Worm (Caenorhabditis elegans) whole organism, L3 larva: ENCODE results near the gene C40A11.8.

Experiments
- R02D3.7 ChIP-seq: fragments of 150-350 bp; optimal IDR thresholded peaks from 2 replicates; lab custom pipeline; 2014; ENCODE audit warnings: missing biosample characterization, missing genetic modification characterization
- ZK546.5 ChIP-seq: sonication (generic microtip); optimal IDR thresholded peaks from 2 replicates; lab custom pipeline; 2017; ENCODE audit warnings: missing biosample characterization, missing genetic modification characterization
- aly-2 ChIP-seq: fragments of 150-350 bp; optimal IDR thresholded peaks from 2 replicates; lab custom pipeline; 2014; ENCODE audit warnings: missing biosample characterization, missing genetic modification characterization
- ama-1 ChIP-seq: fragments of 150-350 bp; optimal IDR thresholded peaks from 2 replicates; lab custom pipeline; 2018
- ceh-16 ChIP-seq: sonication (generic microtip); optimal IDR thresholded peaks from 2 replicates; lab custom pipeline; 2017; ENCODE audit warnings: missing biosample characterization, missing genetic modification characterization
- ceh-28 ChIP-seq: fragments of 150-350 bp; optimal IDR thresholded peaks from 2 replicates; lab custom pipeline; 2014; ENCODE audit warnings: missing biosample characterization, missing genetic modification reagents, missing genetic modification characterization
- ceh-82 ChIP-seq: fragments of 150-350 bp; optimal IDR thresholded peaks from 2 replicates; lab custom pipeline; 2014; ENCODE audit warnings: missing biosample characterization, missing genetic modification characterization
- daf-12 ChIP-seq: fragments of 150-350 bp; optimal IDR thresholded peaks from 2 replicates; lab custom pipeline; 2014; ENCODE audit warnings: missing biosample characterization, missing genetic modification reagents, missing genetic modification characterization
- egl-27 ChIP-seq: sonication (generic microtip); optimal IDR thresholded peaks from 4 replicates; lab custom pipeline; 2017; ENCODE audit warnings: missing biosample characterization, missing genetic modification reagents, missing genetic modification characterization
- elt-1 ChIP-seq: fragments of 150-350 bp; optimal IDR thresholded peaks from 2 replicates; lab custom pipeline; 2014; ENCODE audit warnings: missing biosample characterization, missing genetic modification characterization
- elt-2 ChIP-seq: sonication (generic microtip); optimal IDR thresholded peaks from 2 replicates; lab custom pipeline; 2016; ENCODE audit warnings: missing genetic modification reagents, mild to moderate bottlenecking, missing genetic modification characterization, missing compliant biosample characterization
- eor-1 ChIP-seq, 2 experiments: fragments of 150-350 bp; optimal IDR thresholded peaks; 2 replicates each; lab custom pipeline; 2014 to 2018; ENCODE audit warnings: missing biosample characterization in 2 of 2, missing genetic modification characterization in 2 of 2
- fkh-10 ChIP-seq: sonication (generic microtip); optimal IDR thresholded peaks from 2 replicates; lab custom pipeline; 2017; ENCODE audit warnings: missing biosample characterization, missing genetic modification reagents, missing genetic modification characterization
- fos-1 ChIP-seq: fragments of 150-350 bp; optimal IDR thresholded peaks from 2 replicates; lab custom pipeline; 2014; ENCODE audit warnings: missing biosample characterization, missing genetic modification characterization
- jun-1 ChIP-seq: fragments of 150-350 bp; optimal IDR thresholded peaks from 2 replicates; lab custom pipeline; 2014; ENCODE audit warnings: missing biosample characterization, missing genetic modification reagents, missing genetic modification characterization
- lin-15B ChIP-seq: fragments of 150-350 bp; optimal IDR thresholded peaks from 2 replicates; lab custom pipeline; 2014; ENCODE audit warnings: missing biosample characterization, missing genetic modification characterization
- lsy-12 ChIP-seq: sonication (generic microtip); optimal IDR thresholded peaks from 2 replicates; lab custom pipeline; 2016; ENCODE audit warnings: mild to moderate bottlenecking, missing genetic modification characterization, missing compliant biosample characterization
- mdl-1 ChIP-seq: fragments of 150-350 bp; optimal IDR thresholded peaks from 2 replicates; lab custom pipeline; 2014; ENCODE audit warnings: missing biosample characterization, missing genetic modification characterization
- mml-1 ChIP-seq: fragments of 150-350 bp; sonication (generic microtip); optimal IDR thresholded peaks from 3 replicates; lab custom pipeline; 2014; ENCODE audit warnings: missing biosample characterization, missing genetic modification characterization
- nfya-1 ChIP-seq: sonication (generic microtip); optimal IDR thresholded peaks from 2 replicates; lab custom pipeline; 2017; ENCODE audit warnings: missing genetic modification characterization, mild to moderate bottlenecking, missing compliant biosample characterization, antibody characterized with exemption, moderate library complexity; ENCODE audit not compliant: insufficient read depth
- nhr-11 ChIP-seq: fragments of 150-350 bp; optimal IDR thresholded peaks from 2 replicates; lab custom pipeline; 2014; ENCODE audit warnings: missing biosample characterization, missing genetic modification characterization
- nhr-23 ChIP-seq: fragments of 150-350 bp; optimal IDR thresholded peaks from 2 replicates; lab custom pipeline; 2014; ENCODE audit warnings: missing biosample characterization, missing genetic modification reagents, missing genetic modification characterization
- nhr-25 ChIP-seq: sonication (generic microtip); optimal IDR thresholded peaks from 2 replicates; lab custom pipeline; 2017; ENCODE audit warnings: missing biosample characterization, missing genetic modification characterization
- nhr-28 ChIP-seq: fragments of 150-350 bp; optimal IDR thresholded peaks from 2 replicates; lab custom pipeline; 2014; ENCODE audit warnings: missing biosample characterization, missing genetic modification characterization
- nhr-43 ChIP-seq: sonication (generic microtip); optimal IDR thresholded peaks from 2 replicates; lab custom pipeline; 2016; ENCODE audit warnings: mild to moderate bottlenecking, missing genetic modification characterization, missing compliant biosample characterization; ENCODE audit not compliant: poor library complexity, severe bottlenecking
- nhr-76 ChIP-seq: fragments of 150-350 bp; sonication (generic microtip); optimal IDR thresholded peaks from 5 replicates; lab custom pipeline; 2014; ENCODE audit warnings: missing biosample characterization, missing genetic modification characterization
- nhr-77 ChIP-seq: fragments of 150-350 bp; optimal IDR thresholded peaks from 2 replicates; lab custom pipeline; 2014; ENCODE audit warnings: missing biosample characterization, missing genetic modification characterization
- pha-4 ChIP-seq: fragments of 150-350 bp; optimal IDR thresholded peaks from 2 replicates; lab custom pipeline; 2014; ENCODE audit warnings: missing biosample characterization, missing genetic modification reagents, missing genetic modification characterization
- pqm-1 ChIP-seq: fragments of 150-350 bp; optimal IDR thresholded peaks from 2 replicates; lab custom pipeline; 2017; ENCODE audit warnings: missing biosample characterization, missing genetic modification characterization, inconsistent platforms
- skn-1 ChIP-seq: fragments of 150-350 bp; optimal IDR thresholded peaks from 2 replicates; lab custom pipeline; 2014; ENCODE audit warnings: missing biosample characterization, missing genetic modification characterization
- tbx-2 ChIP-seq: sonication (generic microtip); optimal IDR thresholded peaks from 2 replicates; lab custom pipeline; 2016; ENCODE audit warnings: mild to moderate bottlenecking, missing genetic modification characterization, missing compliant biosample characterization
- unc-39 ChIP-seq: sonication (generic microtip); optimal IDR thresholded peaks from 4 replicates; lab custom pipeline; 2017; ENCODE audit warnings: missing biosample characterization, missing genetic modification characterization
- zag-1 ChIP-seq: fragments of 150-350 bp; optimal IDR thresholded peaks from 2 replicates; lab custom pipeline; 2014; ENCODE audit warnings: missing biosample characterization, missing genetic modification characterization
- ztf-11 ChIP-seq: fragments of 150-350 bp; optimal IDR thresholded peaks from 2 replicates; lab custom pipeline; 2014; ENCODE audit warnings: missing biosample characterization, missing genetic modification characterization

Gene C40A11.8

DNA sequence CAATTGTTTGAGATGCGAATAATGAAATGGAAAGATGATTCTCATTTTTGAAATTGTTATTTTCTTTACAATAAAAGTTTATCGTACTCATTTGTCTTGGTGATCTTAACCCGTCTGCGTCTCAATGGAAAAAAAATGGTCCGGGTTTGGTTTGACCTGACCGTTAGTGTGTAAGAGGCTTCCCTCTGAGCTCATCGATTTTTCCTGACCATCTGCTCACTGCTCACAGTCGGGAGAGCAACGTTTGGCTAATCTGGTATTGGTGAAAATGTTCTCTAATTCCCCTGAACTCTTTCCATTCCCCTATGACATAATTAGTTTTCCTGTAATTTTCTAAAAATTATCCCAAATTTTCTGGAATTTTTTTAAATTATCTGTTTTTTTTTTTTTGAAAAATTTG lies 11.8 kb downstream of the C40A11.8 start:
- no peak for TF ChIP-seq nhr-76 (tag; lab: Kevin White, UChicago)
- TF ChIP-seq R02D3.7, result no peak
- TF ChIP-seq fos-1, result no peak
- TF ChIP-seq nhr-43 (tag; lab: Kevin White, UChicago), result no peak
- no peak for TF ChIP-seq mdl-1
- TF ChIP-seq pqm-1 (tag; lab: Kevin White, UChicago), result no peak
- TF ChIP-seq zag-1 (tag; lab: Kevin White, UChicago), result no peak
- no peak for TF ChIP-seq pha-4 (tag; lab: Kevin White, UChicago)

DNA sequence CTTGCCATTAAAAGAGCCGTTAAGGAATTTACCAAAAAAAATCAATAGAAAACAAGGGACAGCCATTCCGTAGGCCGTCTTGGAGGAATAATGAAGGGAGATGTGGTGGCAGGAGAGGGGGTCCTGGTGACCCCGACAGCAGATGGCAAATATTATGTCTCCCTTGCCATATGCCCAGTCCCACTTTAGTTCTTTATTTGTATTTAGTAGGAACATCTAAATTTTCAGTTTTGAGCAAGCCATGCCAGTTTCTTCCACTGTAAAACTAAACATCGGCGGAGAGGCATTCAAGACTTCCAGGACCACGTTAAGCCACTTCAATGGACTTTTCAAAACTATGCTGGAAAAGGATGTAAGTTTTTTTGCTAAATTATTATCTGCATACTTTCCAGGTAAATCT lies 13.5 kb downstream of the C40A11.8 start, which contains the start of gene C40A11.4:
TSS of gene C40A11.4 (plus strand) at position 188 of the 400 bp plus-strand sequence.
- TF ChIP-seq nhr-11 (no peak), eor-1 (tag; optimal IDR thresholded peaks at IDR 0.05; lab: Kevin White, UChicago) (no peak), fkh-10 (no peak), nhr-25 (no peak), nhr-43 (tag; lab: Kevin White, UChicago) (no peak), elt-2 (no peak)

ce11 chrII:2135604-2136003 lies 15.1 kb downstream of the C40A11.8 start, which contains the start of gene hpo-7:
hpo-7 (minus strand) TSS chrII:2135704.
- TF ChIP-seq ztf-11 (no peak), ZK546.5 (tag; lab: Kevin White, UChicago) (no peak), nhr-43 (tag; lab: Kevin White, UChicago) (no peak), zag-1 (tag; lab: Kevin White, UChicago) (no peak), egl-27 (tag; lab: Kevin White, UChicago) (no peak), tbx-2 (no peak), elt-2 (no peak), aly-2 (tag; lab: Kevin White, UChicago) (no peak)

- no peak for TF ChIP-seq skn-1 (tag; lab: Kevin White, UChicago)
- TF ChIP-seq daf-12 (tag; lab: Kevin White, UChicago), result no peak
- TF ChIP-seq ceh-28 (tag; lab: Kevin White, UChicago), result no peak
- no peak for TF ChIP-seq nhr-76 (tag; lab: Kevin White, UChicago)
- no peak for TF ChIP-seq egl-27 (tag; lab: Kevin White, UChicago)
- TF ChIP-seq zag-1 (tag; lab: Kevin White, UChicago), result no peak
- no peak for TF ChIP-seq elt-2
- TF ChIP-seq fos-1, result no peak
- TF ChIP-seq nhr-28 (tag; lab: Kevin White, UChicago), result no peak
- no peak for TF ChIP-seq nfya-1 (tag; lab: Kevin White, UChicago)
- TF ChIP-seq nhr-23, result no peak
- TF ChIP-seq mml-1 (tag; lab: Kevin White, UChicago), result no peak
- TF ChIP-seq, all 47 proteins: peak for 0
These were observed 20.0 kb downstream of the C40A11.8 start, which contains the start of gene sdz-28 for ce11 chrII:2130770-2131169. sdz-28 (plus strand) TSS chrII:2131070.

DNA sequence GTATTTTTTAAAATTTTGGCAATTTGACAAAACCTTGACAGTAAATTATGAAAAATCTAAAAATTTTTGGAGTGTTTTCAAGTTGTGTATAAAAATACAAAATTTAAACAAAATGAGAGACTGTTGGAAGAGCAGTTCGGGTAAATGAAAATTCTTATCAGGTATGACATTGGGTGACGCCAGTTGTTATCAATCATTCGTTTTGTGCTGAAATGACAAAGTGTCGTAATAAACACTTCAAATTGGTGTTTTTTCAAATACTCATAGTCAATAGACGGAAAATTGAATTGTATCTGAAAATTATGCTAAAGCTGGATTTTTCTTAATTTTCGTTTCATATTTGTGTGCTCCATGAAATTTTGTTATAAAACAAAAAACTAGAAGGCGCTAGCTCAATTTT lies 28.0 kb downstream of the C40A11.8 start:
- TF ChIP-seq ceh-16 (tag; lab: Kevin White, UChicago), result no peak
- TF ChIP-seq ama-1, result no peak
- TF ChIP-seq elt-2, result peak; percentile 55
- TF ChIP-seq elt-1 (tag; lab: Kevin White, UChicago), result no peak
- no peak for TF ChIP-seq unc-39 (tag; lab: Kevin White, UChicago)
- no peak for TF ChIP-seq jun-1 (tag; lab: Kevin White, UChicago)
- no peak for TF ChIP-seq lsy-12
- no peak for TF ChIP-seq lin-15B (tag; lab: Kevin White, UChicago)
- no peak for TF ChIP-seq nhr-77

DNA sequence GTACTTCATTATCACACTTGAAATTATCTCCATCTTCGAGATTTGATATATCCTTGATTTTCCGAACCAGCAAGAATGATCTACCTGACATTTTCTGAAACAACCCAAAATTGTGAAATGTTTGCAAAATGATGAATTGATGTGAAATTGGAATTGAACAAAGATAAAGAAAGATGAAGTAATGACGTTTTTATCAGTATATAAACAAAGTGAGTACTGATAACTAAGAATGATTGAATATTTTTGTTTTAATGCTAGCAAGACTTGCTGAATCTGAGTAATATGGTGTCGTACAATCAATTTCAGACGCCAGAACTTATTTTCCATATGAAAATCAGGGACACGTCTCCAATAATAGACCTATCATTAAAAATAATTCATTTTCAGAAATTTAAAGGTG lies 28.6 kb downstream of the C40A11.8 start, which contains the start of gene math-37:
TSS of gene math-37 (minus strand) at position 101 of the 400 bp plus-strand sequence.
- no peak for TF ChIP-seq ceh-82 (tag; lab: Kevin White, UChicago)
- peak; percentile 55 for TF ChIP-seq elt-2
- no peak for TF ChIP-seq skn-1 (tag; lab: Kevin White, UChicago)
- no peak for TF ChIP-seq ama-1
- no peak for TF ChIP-seq nhr-11
- TF ChIP-seq pqm-1 (tag; lab: Kevin White, UChicago), result peak; percentile 18
